Worm (Caenorhabditis elegans) whole organism, late embryonic: ENCODE results near the gene F07H5.13.
A peak's percentile ranks its signal among the peaks of the same experiment; 100 is the strongest.

Experiments
- C08G9.2 ChIP-seq: sonication (generic microtip); optimal IDR thresholded peaks from 2 replicates; lab custom pipeline; 2016; ENCODE audit warnings: mild to moderate bottlenecking, missing genetic modification characterization, moderate library complexity, missing compliant biosample characterization
- F13H6.1 ChIP-seq: sonication (generic microtip); optimal IDR thresholded peaks from 2 replicates; lab custom pipeline; 2016; ENCODE audit warnings: missing genetic modification characterization, missing compliant biosample characterization
- T23F11.4 ChIP-seq: fragments of 200-800 bp; sonication (Bioruptor generic); optimal IDR thresholded peaks from 2 replicates; lab custom pipeline; 2018; ENCODE audit warnings: mild to moderate bottlenecking, missing genetic modification characterization, missing compliant biosample characterization
- ahr-1 ChIP-seq: sonication (generic microtip); optimal IDR thresholded peaks from 2 replicates; lab custom pipeline; 2016; ENCODE audit warnings: missing genetic modification characterization, missing compliant biosample characterization
- ama-1 ChIP-seq: fragments of 150-350 bp; optimal IDR thresholded peaks from 2 replicates; lab custom pipeline; 2014
- ceh-14 ChIP-seq: sonication (generic microtip); optimal IDR thresholded peaks from 2 replicates; lab custom pipeline; 2016; ENCODE audit warnings: missing genotype, missing genetic modification characterization, missing compliant biosample characterization
- ceh-19 ChIP-seq: fragments of 200-800 bp; sonication (Bioruptor generic); optimal IDR thresholded peaks from 2 replicates; lab custom pipeline; 2018; ENCODE audit warnings: mild to moderate bottlenecking, missing genetic modification characterization, missing compliant biosample characterization
- ceh-2 ChIP-seq: sonication (generic microtip); optimal IDR thresholded peaks from 2 replicates; lab custom pipeline; 2016; ENCODE audit warnings: missing genotype, missing genetic modification characterization, missing compliant biosample characterization
- ceh-31 ChIP-seq: sonication (generic microtip); optimal IDR thresholded peaks from 2 replicates; lab custom pipeline; 2016; ENCODE audit warnings: missing genetic modification characterization, missing compliant biosample characterization
- ceh-6 ChIP-seq: fragments of 200-800 bp; sonication (Bioruptor generic); optimal IDR thresholded peaks from 2 replicates; lab custom pipeline; 2018; ENCODE audit warnings: mild to moderate bottlenecking, missing genetic modification characterization, missing compliant biosample characterization
- che-1 ChIP-seq: sonication (generic microtip); optimal IDR thresholded peaks from 2 replicates; lab custom pipeline; 2016; ENCODE audit warnings: mild to moderate bottlenecking, missing genetic modification characterization, missing compliant biosample characterization
- dmd-4 ChIP-seq: sonication (generic microtip); optimal IDR thresholded peaks from 2 replicates; lab custom pipeline; 2016; ENCODE audit warnings: borderline replicate concordance, missing genetic modification characterization, missing compliant biosample characterization
- dve-1 ChIP-seq: sonication (generic microtip); optimal IDR thresholded peaks from 2 replicates; lab custom pipeline; 2017; ENCODE audit warnings: antibody characterized with exemption, mild to moderate bottlenecking, missing genetic modification characterization, missing compliant biosample characterization
- elt-2 ChIP-seq: sonication (generic microtip); optimal IDR thresholded peaks from 2 replicates; lab custom pipeline; 2016; ENCODE audit warnings: missing genetic modification reagents, missing genetic modification characterization, missing compliant biosample characterization
- ets-4 ChIP-seq: sonication (generic microtip); optimal IDR thresholded peaks from 2 replicates; lab custom pipeline; 2016; ENCODE audit warnings: missing genetic modification characterization, missing compliant biosample characterization
- eyg-1 ChIP-seq: sonication (generic microtip); optimal IDR thresholded peaks from 2 replicates; lab custom pipeline; 2016; ENCODE audit warnings: missing genotype, missing genetic modification characterization, missing compliant biosample characterization
- fax-1 ChIP-seq: sonication (generic microtip); optimal IDR thresholded peaks from 2 replicates; lab custom pipeline; 2016; ENCODE audit warnings: missing genotype, missing genetic modification characterization, missing compliant biosample characterization
- fkh-10 ChIP-seq: fragments of 150-350 bp; optimal IDR thresholded peaks from 2 replicates; lab custom pipeline; 2014; ENCODE audit warnings: missing biosample characterization, missing genetic modification reagents, missing genetic modification characterization
- fkh-6 ChIP-seq: sonication (generic microtip); optimal IDR thresholded peaks from 2 replicates; lab custom pipeline; 2016; ENCODE audit warnings: missing genetic modification characterization, missing compliant biosample characterization
- hlh-13 ChIP-seq: fragments of 200-800 bp; sonication (Bioruptor generic); optimal IDR thresholded peaks from 2 replicates; lab custom pipeline; 2018; ENCODE audit warnings: mild to moderate bottlenecking, missing genetic modification characterization, missing compliant biosample characterization
- hlh-8 ChIP-seq: sonication (generic microtip); optimal IDR thresholded peaks from 2 replicates; lab custom pipeline; 2016; ENCODE audit warnings: missing genotype, missing genetic modification characterization, missing compliant biosample characterization
- lim-6 ChIP-seq: sonication (generic microtip); optimal IDR thresholded peaks from 2 replicates; lab custom pipeline; 2016; ENCODE audit warnings: missing genetic modification characterization, missing compliant biosample characterization
- lin-11 ChIP-seq: fragments of 200-800 bp; sonication (Bioruptor generic); optimal IDR thresholded peaks from 2 replicates; lab custom pipeline; 2018; ENCODE audit warnings: mild to moderate bottlenecking, missing genetic modification characterization, missing compliant biosample characterization
- mec-3 ChIP-seq: sonication (generic microtip); optimal IDR thresholded peaks from 2 replicates; lab custom pipeline; 2016; ENCODE audit warnings: borderline replicate concordance, missing genetic modification characterization, missing compliant biosample characterization
- nfya-1 ChIP-seq: sonication (generic microtip); optimal IDR thresholded peaks from 2 replicates; lab custom pipeline; 2017; ENCODE audit warnings: missing genetic modification characterization, mild to moderate bottlenecking, missing compliant biosample characterization, antibody characterized with exemption, moderate library complexity
- nhr-11 ChIP-seq: fragments of 150-350 bp; optimal IDR thresholded peaks from 2 replicates; lab custom pipeline; 2014; ENCODE audit warnings: missing biosample characterization, missing genetic modification characterization
- nhr-232 ChIP-seq: sonication (generic microtip); optimal IDR thresholded peaks from 2 replicates; lab custom pipeline; 2016; ENCODE audit warnings: missing genetic modification characterization, missing compliant biosample characterization
- odd-2 ChIP-seq: sonication (generic microtip); optimal IDR thresholded peaks from 2 replicates; lab custom pipeline; 2017; ENCODE audit warnings: antibody characterized with exemption, mild to moderate bottlenecking, missing genetic modification characterization, missing compliant biosample characterization
- pat-9 ChIP-seq: fragments of 200-800 bp; sonication (Bioruptor generic); optimal IDR thresholded peaks from 2 replicates; lab custom pipeline; 2018; ENCODE audit warnings: mild to moderate bottlenecking, missing genetic modification characterization, moderate library complexity, missing compliant biosample characterization
- pha-4 ChIP-seq: fragments of 150-350 bp; optimal IDR thresholded peaks from 2 replicates; lab custom pipeline; 2018; ENCODE audit warnings: missing biosample characterization, missing genetic modification reagents, missing genetic modification characterization
- pqm-1 ChIP-seq: sonication (generic microtip); optimal IDR thresholded peaks from 2 replicates; lab custom pipeline; 2016; ENCODE audit warnings: missing genetic modification characterization, missing compliant biosample characterization
- pros-1 ChIP-seq: fragments of 150-350 bp; optimal IDR thresholded peaks from 2 replicates; lab custom pipeline; 2014; ENCODE audit warnings: missing biosample characterization, missing genetic modification reagents, missing genetic modification characterization
- ref-2 ChIP-seq: sonication (generic microtip); optimal IDR thresholded peaks from 2 replicates; lab custom pipeline; 2016; ENCODE audit warnings: missing genetic modification characterization, missing compliant biosample characterization
- rnt-1 ChIP-seq: sonication (generic microtip); optimal IDR thresholded peaks from 2 replicates; lab custom pipeline; 2016; ENCODE audit warnings: missing genetic modification characterization, missing compliant biosample characterization
- sdc-2 ChIP-seq: sonication (generic microtip); optimal IDR thresholded peaks from 2 replicates; lab custom pipeline; 2016; ENCODE audit warnings: missing genotype, missing genetic modification characterization, missing compliant biosample characterization
- sox-2 ChIP-seq: fragments of 200-800 bp; sonication (Bioruptor generic); IDR thresholded peaks from 2 replicates; pipeline ENCODE4 v1.3.6; 2022; ENCODE audit warnings: missing genetic modification reagents, missing genetic modification characterization, missing compliant biosample characterization
- sox-4 ChIP-seq: sonication (generic microtip); optimal IDR thresholded peaks from 2 replicates; lab custom pipeline; 2017; ENCODE audit warnings: mild to moderate bottlenecking, missing genetic modification characterization, inconsistent platforms, missing compliant biosample characterization
- syd-9 ChIP-seq: sonication (generic microtip); optimal IDR thresholded peaks from 2 replicates; lab custom pipeline; 2016; ENCODE audit warnings: mild to moderate bottlenecking, missing genetic modification characterization, moderate library complexity, missing compliant biosample characterization
- tbx-2 ChIP-seq: sonication (generic microtip); optimal IDR thresholded peaks from 2 replicates; lab custom pipeline; 2016; ENCODE audit warnings: missing genetic modification characterization, missing compliant biosample characterization
- unc-3 ChIP-seq, 2 experiments: fragments of 200-800 bp in 1 of 2; sonication (Bioruptor generic) in 1 of 2; sonication (generic microtip) in 1 of 2; conservative IDR thresholded peaks in 1 of 2; optimal IDR thresholded peaks in 1 of 2; 2 replicates each; pipeline versions ENCODE4 v1.3.6 to Lab custom; 2016 to 2022; ENCODE audit warnings: missing compliant biosample characterization in 2 of 2, missing genetic modification characterization in 2 of 2, missing genetic modification reagents in 1 of 2
- unc-55 ChIP-seq: sonication (generic microtip); optimal IDR thresholded peaks from 2 replicates; lab custom pipeline; 2017; ENCODE audit warnings: missing biosample characterization, missing genetic modification reagents, missing genetic modification characterization
- ztf-16 ChIP-seq: sonication (generic microtip); optimal IDR thresholded peaks from 2 replicates; lab custom pipeline; 2017; ENCODE audit warnings: missing genetic modification characterization, missing compliant biosample characterization

Gene F07H5.13

ce11 chrII:8751042-8751441 lies 39.3 kb upstream of the F07H5.13 start:
- no peak for TF ChIP-seq pros-1
- TF ChIP-seq sox-4 (tag; lab: Kevin White, UChicago) = no peak
- TF ChIP-seq pha-4 = no peak
- TF ChIP-seq ama-1 (lab: Kevin White, UChicago) = peak; percentile 10
- TF ChIP-seq fkh-10 (GFP tag; lab: Kevin White, UChicago) = no peak
- TF ChIP-seq eyg-1 (tag; lab: Kevin White, UChicago) = no peak
- TF ChIP-seq lin-11 (tag; lab: Kevin White, UChicago) = no peak
- TF ChIP-seq sdc-2 = peak; percentile 28
- peak; percentile 64 for TF ChIP-seq ceh-31 (tag; lab: Kevin White, UChicago)
- TF ChIP-seq ceh-19 (GFP tag; lab: Kevin White, UChicago) = no peak
- TF ChIP-seq mec-3 = no peak
- no peak for TF ChIP-seq unc-55 (GFP tag; lab: Kevin White, UChicago)
- TF ChIP-seq odd-2 = no peak
- no peak for TF ChIP-seq syd-9 (tag; lab: Kevin White, UChicago)
- TF ChIP-seq unc-3 (GFP tag; conservative IDR thresholded peaks at IDR 0.05; lab: Robert Waterston, UW) = no peak
- TF ChIP-seq unc-3 (tag; optimal IDR thresholded peaks at IDR 0.05; lab: Kevin White, UChicago) = no peak
- TF ChIP-seq lim-6 (tag; lab: Kevin White, UChicago) = no peak
- peak; percentile 66 for TF ChIP-seq ref-2 (tag; lab: Kevin White, UChicago)
- TF ChIP-seq fkh-6 = no peak
- TF ChIP-seq rnt-1 (tag; lab: Kevin White, UChicago) = peak; percentile 21
- no peak for TF ChIP-seq ceh-14 (tag; lab: Kevin White, UChicago)

ce11 chrII:8751686-8752085 lies 38.7 kb upstream of the F07H5.13 start, which contains the start of gene atf-2:
Gene atf-2, plus strand, starts transcription at chrII:8751986.
- TF ChIP-seq nhr-11 (no peak), ahr-1 (tag; lab: Kevin White, UChicago) (no peak), che-1 (tag; lab: Kevin White, UChicago) (no peak), unc-55 (GFP tag; lab: Kevin White, UChicago) (no peak), C08G9.2 (no peak), hlh-8 (tag; lab: Kevin White, UChicago) (no peak), sox-4 (tag; lab: Kevin White, UChicago) (no peak), F13H6.1 (tag; lab: Kevin White, UChicago) (no peak), pat-9 (no peak), T23F11.4 (no peak), dve-1 (tag; lab: Kevin White, UChicago) (no peak), sdc-2 (no peak), nhr-232 (tag; lab: Kevin White, UChicago) (no peak), tbx-2 (tag; lab: Kevin White, UChicago) (no peak), ztf-16 (tag; lab: Kevin White, UChicago) (no peak), dmd-4 (tag; lab: Kevin White, UChicago) (no peak), lin-11 (tag; lab: Kevin White, UChicago) (no peak)
- TF ChIP-seq, all 69 proteins: peak for 0

ce11 chrII:8755270-8755669 lies 35.1 kb upstream of the F07H5.13 start, which contains the start of gene K08F8.7:
Gene K08F8.7, minus strand, starts transcription at chrII:8755370.
- TF ChIP-seq dve-1 (tag; lab: Kevin White, UChicago) (no peak), hlh-8 (tag; lab: Kevin White, UChicago) (no peak), nfya-1 (tag; lab: Kevin White, UChicago) (no peak), ama-1 (lab: Kevin White, UChicago) (no peak), elt-2 (tag; lab: Kevin White, UChicago) (no peak), hlh-13 (GFP tag; lab: Kevin White, UChicago) (no peak), fax-1 (tag; lab: Kevin White, UChicago) (no peak), sdc-2 (no peak)

ce11 chrII:8759493-8759892 lies 30.9 kb upstream of the F07H5.13 start, which contains the start of gene fut-1:
Gene fut-1, minus strand, starts transcription at chrII:8759593.
- TF ChIP-seq sox-2 (GFP tag; lab: Robert Waterston, UW) (no peak), ceh-31 (tag; lab: Kevin White, UChicago) (no peak), T23F11.4 (no peak), ceh-2 (no peak), rnt-1 (tag; lab: Kevin White, UChicago) (no peak), ceh-19 (GFP tag; lab: Kevin White, UChicago) (no peak), ets-4 (tag; lab: Kevin White, UChicago) (no peak), C08G9.2 (no peak), ceh-6 (GFP tag; lab: Kevin White, UChicago) (no peak), pqm-1 (tag; lab: Kevin White, UChicago) (no peak), hlh-13 (GFP tag; lab: Kevin White, UChicago) (no peak)
